Fruit fly (Drosophila melanogaster): ENCODE measurements around the gene CG43895.

DNA sequence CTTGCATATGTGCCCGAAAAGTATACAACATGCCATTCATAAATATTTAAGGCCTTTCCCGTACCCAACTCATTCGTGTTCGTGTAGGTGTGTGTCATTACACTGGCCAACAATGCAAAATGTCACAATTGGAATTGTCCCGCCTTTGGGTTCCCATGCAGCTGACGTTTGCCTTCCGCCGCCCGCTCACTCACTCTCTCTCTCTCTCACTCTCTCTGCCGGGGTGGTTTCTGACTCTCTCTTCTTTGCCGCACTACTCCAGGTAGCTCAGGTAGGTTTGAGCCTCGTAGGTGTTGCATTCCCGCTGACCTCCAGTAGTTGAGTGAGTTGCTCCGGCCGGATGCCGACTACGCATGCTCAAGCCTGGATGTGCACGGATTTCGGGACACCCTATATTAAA, 29.8 kb upstream of the CG43895 start:
- no peak for TF ChIP-seq toe (GFP tag; optimal IDR thresholded peaks at IDR 0.05)
- no peak for TF ChIP-seq CG12768 (GFP tag; optimal IDR thresholded peaks at IDR 0.05)
- TF ChIP-seq CG1620 (GFP tag; optimal IDR thresholded peaks at IDR 0.05), result no peak
- TF ChIP-seq cnc (optimal IDR thresholded peaks at IDR 0.05), result no peak
- TF ChIP-seq cic (GFP tag; optimal IDR thresholded peaks at IDR 0.05), result no peak
- TF ChIP-seq kay (GFP tag; ENCODE audit: borderline replicate concordance), result no peak
- no peak for TF ChIP-seq CG7045 (GFP tag; optimal IDR thresholded peaks at IDR 0.05)

Measured in whole organism, adult.